Fruit fly (Drosophila melanogaster): ENCODE results near the gene CG13992.

The CG13992 gene

DNA sequence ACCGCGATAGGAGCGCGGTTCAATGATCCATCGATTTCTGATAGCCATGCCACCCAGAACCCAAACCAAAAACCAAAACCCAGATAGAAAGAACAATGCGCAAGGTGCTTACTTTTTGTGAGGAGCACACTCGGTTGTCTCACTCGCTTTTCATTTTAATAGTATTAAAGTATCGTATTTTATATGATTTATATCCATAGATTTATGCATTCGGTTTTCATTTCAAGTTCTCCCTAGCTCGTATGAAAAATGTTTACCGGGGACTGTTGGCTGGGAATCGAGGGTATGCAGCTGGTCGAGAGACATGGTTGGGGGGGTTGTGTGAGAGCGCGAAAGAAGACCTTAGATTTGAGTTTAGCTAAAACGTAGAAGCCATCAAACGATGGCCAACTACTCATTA, 4.5 kb upstream of the CG13992 start (continued):
- TF ChIP-seq her (GFP tag; optimal IDR thresholded peaks at IDR 0.05): no peak
- no peak for TF ChIP-seq CG17385 (GFP tag; optimal IDR thresholded peaks at IDR 0.05)
- no peak for TF ChIP-seq vfl (GFP tag; optimal IDR thresholded peaks at IDR 0.05)
- TF ChIP-seq Tbp (GFP tag; optimal IDR thresholded peaks at IDR 0.05): no peak
- TF ChIP-seq stc (GFP tag; IDR thresholded peaks at IDR 0.05): no peak
- no peak for TF ChIP-seq CG42726 (GFP tag; IDR thresholded peaks at IDR 0.05; ENCODE audit: partially characterized antibody)
- 0 out of 3 replicates have a peak, but pooled peaks have one; percentile 12 for TF ChIP-seq gce (GFP tag; IDR thresholded peaks at IDR 0.05)
- no peak for TF ChIP-seq HLHmδ (GFP tag; optimal IDR thresholded peaks at IDR 0.05)
- no peak for TF ChIP-seq Oaz (GFP tag; IDR thresholded peaks at IDR 0.05)
- no peak for TF ChIP-seq CG8290 (GFP tag; optimal IDR thresholded peaks at IDR 0.05)
- peak in 1 of 2 experiments; percentile 60 for TF ChIP-seq CG8290 (tag; optimal IDR thresholded peaks at IDR 0.05)
- TF ChIP-seq NC2α (GFP tag; optimal IDR thresholded peaks at IDR 0.05): no peak
- TF ChIP-seq CG12769 (tag; optimal IDR thresholded peaks at IDR 0.05): peak; percentile 44
- TF ChIP-seq CG17568 (GFP tag; optimal IDR thresholded peaks at IDR 0.05): no peak
- no peak for TF ChIP-seq lov (optimal IDR thresholded peaks at IDR 0.05)
- no peak for TF ChIP-seq lov (GFP tag; IDR thresholded peaks at IDR 0.05)
- no peak for TF ChIP-seq CG6765 (GFP tag; optimal IDR thresholded peaks at IDR 0.05)
- TF ChIP-seq CHES-1-like (GFP tag; optimal IDR thresholded peaks at IDR 0.05): no peak
- TF ChIP-seq Lhr (GFP tag; optimal IDR thresholded peaks at IDR 0.05): no peak
- TF ChIP-seq CG4730 (GFP tag; IDR thresholded peaks at IDR 0.05): 0 out of 2 replicates have a peak, but pooled peaks have one; percentile 10
- TF ChIP-seq CG12071 (GFP tag; optimal IDR thresholded peaks at IDR 0.05): no peak
- TF ChIP-seq CG7745 (tag; optimal IDR thresholded peaks at IDR 0.05): no peak
- TF ChIP-seq CG9797 (GFP tag; optimal IDR thresholded peaks at IDR 0.05): no peak
- no peak for TF ChIP-seq CoRest (tag; optimal IDR thresholded peaks at IDR 0.05)
- no peak for TF ChIP-seq CG10321 (GFP tag; IDR thresholded peaks at IDR 0.05)
- TF ChIP-seq CG17829 (tag; optimal IDR thresholded peaks at IDR 0.05): no peak

DNA sequence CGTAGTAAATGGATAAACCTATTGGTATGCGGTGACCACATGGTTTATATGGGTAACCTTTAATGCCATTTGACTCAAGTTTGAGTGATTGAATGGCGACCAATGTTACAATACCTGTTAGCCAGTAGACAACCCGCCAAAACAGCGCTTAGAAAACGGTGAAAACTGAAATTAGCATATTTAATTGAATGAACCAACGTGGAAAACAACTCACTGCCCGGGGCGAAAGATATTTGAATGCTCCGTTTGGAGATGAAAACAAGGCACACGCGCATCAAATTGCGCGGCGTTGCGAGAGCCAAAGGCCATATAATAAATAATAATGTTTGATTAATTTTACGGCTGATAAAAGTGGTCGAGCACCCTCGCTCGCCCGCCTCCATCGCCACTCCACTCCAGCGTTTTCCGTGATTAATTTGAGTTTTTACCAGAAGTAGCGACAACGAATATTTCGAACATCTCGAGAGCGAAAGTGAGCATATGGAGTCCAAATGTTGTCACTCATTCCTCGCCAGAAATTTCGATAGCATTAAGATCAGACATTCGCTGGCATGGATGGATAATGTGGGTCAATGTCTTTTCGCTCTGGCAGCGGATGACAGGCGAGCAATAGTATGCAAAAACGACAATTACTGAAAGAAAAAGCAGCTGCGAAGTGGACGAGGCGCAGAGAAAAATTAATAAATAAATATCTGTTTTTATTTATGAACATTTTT, 3.7 kb upstream of the CG13992 start:
- TF ChIP-seq ac (GFP tag; optimal IDR thresholded peaks at IDR 0.05) (no peak), CG3838 (GFP tag; optimal IDR thresholded peaks at IDR 0.05) (no peak), crol (GFP tag; IDR thresholded peaks at IDR 0.05) (peak; percentile 42; the same call in 1 of the 2 replicates), Sox102F (GFP tag; optimal IDR thresholded peaks at IDR 0.05) (no peak), CG11696 (GFP tag; IDR thresholded peaks at IDR 0.05) (no peak), Hand (GFP tag; optimal IDR thresholded peaks at IDR 0.05) (no peak), CG8944 (GFP tag; optimal IDR thresholded peaks at IDR 0.05) (no peak), CG17328 (GFP tag; IDR thresholded peaks at IDR 0.05) (no peak), ranshi (GFP tag; IDR thresholded peaks at IDR 0.05) (no peak), Adf1 (GFP tag; IDR thresholded peaks at IDR 0.05) (no peak), salm (tag; optimal IDR thresholded peaks at IDR 0.05) (peak; percentile 30), unpg (GFP tag; optimal IDR thresholded peaks at IDR 0.05) (no peak), CG31365 (tag; optimal IDR thresholded peaks at IDR 0.05) (no peak), ftz-f1 (GFP tag; optimal IDR thresholded peaks at IDR 0.05) (no peak), twi (tag; optimal IDR thresholded peaks at IDR 0.05) (peak; percentile 76), CG1233 (GFP tag; optimal IDR thresholded peaks at IDR 0.05) (no peak), Stat92E (GFP tag; optimal IDR thresholded peaks at IDR 0.05) (no peak), knrl (GFP tag; IDR thresholded peaks at IDR 0.05; ENCODE audit: partially characterized antibody) (no peak), CG1647 (GFP tag; optimal IDR thresholded peaks at IDR 0.05) (no peak), CG1602 (GFP tag; optimal IDR thresholded peaks at IDR 0.05) (no peak), ems (GFP tag; optimal IDR thresholded peaks at IDR 0.05) (no peak), CG5180 (GFP tag; optimal IDR thresholded peaks at IDR 0.05) (no peak), so (GFP tag; IDR thresholded peaks at IDR 0.05) (0 out of 3 replicates have a peak, but pooled peaks have one; percentile 11), luna (GFP tag; optimal IDR thresholded peaks at IDR 0.05) (no peak), usp (GFP tag; optimal IDR thresholded peaks at IDR 0.05) (no peak), lab (GFP tag; optimal IDR thresholded peaks at IDR 0.05) (peak; percentile 20)
